Fruit fly (Drosophila melanogaster): ENCODE results near the gene CG31516.
A peak's percentile ranks its signal among the peaks of the same experiment; 100 is the strongest.

The CG31516 gene

DNA sequence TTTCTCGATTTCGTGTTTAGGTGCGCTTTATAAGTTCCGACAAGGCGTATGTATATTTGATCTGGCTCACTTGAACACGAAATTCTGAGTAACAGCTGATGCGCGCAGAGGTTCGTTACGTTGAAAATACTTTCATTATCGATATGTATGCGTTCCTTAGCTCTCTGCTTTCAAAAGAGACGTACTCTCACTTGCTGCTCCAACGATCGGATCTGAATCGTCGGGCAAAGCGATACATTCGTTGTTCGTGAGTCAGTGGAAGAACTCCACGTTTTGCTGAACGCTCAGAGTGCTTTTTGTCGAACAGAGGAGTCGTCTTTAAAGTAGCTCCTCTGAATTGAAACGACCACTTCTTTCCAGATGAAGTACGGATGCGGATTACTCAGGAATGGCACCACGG lies 22.9 kb downstream of the CG31516 start, which contains the start of gene beta-Man (continued):
- no peak for TF ChIP-seq Hsf (GFP tag; optimal IDR thresholded peaks at IDR 0.05)
- no peak for TF ChIP-seq CG10565 (GFP tag; optimal IDR thresholded peaks at IDR 0.05)
- TF ChIP-seq corto (GFP tag; optimal IDR thresholded peaks at IDR 0.05), result no peak
- TF ChIP-seq pum (GFP tag; optimal IDR thresholded peaks at IDR 0.05), result no peak
- TF ChIP-seq Chrac-16 (GFP tag; optimal IDR thresholded peaks at IDR 0.05), result no peak
- peak; percentile 98 for TF ChIP-seq her (GFP tag; optimal IDR thresholded peaks at IDR 0.05)
- TF ChIP-seq CG11456 (GFP tag; IDR thresholded peaks at IDR 0.05), result no peak
- no peak for TF ChIP-seq Taf1 (GFP tag; IDR thresholded peaks at IDR 0.05)
- TF ChIP-seq HHEX (GFP tag; optimal IDR thresholded peaks at IDR 0.05), result no peak
- TF ChIP-seq Dbx (GFP tag; IDR thresholded peaks at IDR 0.05), result no peak
- TF ChIP-seq NK7.1 (GFP tag; optimal IDR thresholded peaks at IDR 0.05), result no peak
- no peak for TF ChIP-seq CG4707 (GFP tag; optimal IDR thresholded peaks at IDR 0.05)
- TF ChIP-seq CTCF (GFP tag; optimal IDR thresholded peaks at IDR 0.05), result no peak
- TF ChIP-seq CG12236 (GFP tag; optimal IDR thresholded peaks at IDR 0.05), result no peak
- TF ChIP-seq dimm (GFP tag; IDR thresholded peaks at IDR 0.05), result no peak
- TF ChIP-seq slbo (GFP tag; IDR thresholded peaks at IDR 0.05), result no peak
- TF ChIP-seq fd102C (GFP tag; optimal IDR thresholded peaks at IDR 0.05), result no peak
- TF ChIP-seq CG6813 (GFP tag; optimal IDR thresholded peaks at IDR 0.05), result no peak
- TF ChIP-seq CG4360 (GFP tag; IDR thresholded peaks at IDR 0.05), result no peak
- TF ChIP-seq CG3847 (GFP tag; IDR thresholded peaks at IDR 0.05), result no peak
- TF ChIP-seq sima (GFP tag; optimal IDR thresholded peaks at IDR 0.05), result no peak
- no peak for TF ChIP-seq zf30C (GFP tag; optimal IDR thresholded peaks at IDR 0.05)
- no peak for TF ChIP-seq CG12071 (GFP tag; optimal IDR thresholded peaks at IDR 0.05)
- no peak for TF ChIP-seq CG4820 (GFP tag; optimal IDR thresholded peaks at IDR 0.05)
- TF ChIP-seq Dad (GFP tag; optimal IDR thresholded peaks at IDR 0.05), result no peak
- peak; percentile 57; the same call in 1 of the 2 replicates for TF ChIP-seq MBD-R2 (GFP tag; IDR thresholded peaks at IDR 0.05)
- no peak for TF ChIP-seq croc (GFP tag; conservative IDR thresholded peaks at IDR 0.05)
- no peak for TF ChIP-seq jumu (GFP tag; optimal IDR thresholded peaks at IDR 0.05)
- no peak for TF ChIP-seq H15 (GFP tag; IDR thresholded peaks at IDR 0.05)
- TF ChIP-seq CG7745 (tag; optimal IDR thresholded peaks at IDR 0.05), result no peak
- no peak for TF ChIP-seq lola (GFP tag; optimal IDR thresholded peaks at IDR 0.05)
- no peak for TF ChIP-seq CG12104 (GFP tag; optimal IDR thresholded peaks at IDR 0.05)
- TF ChIP-seq tgo (GFP tag; IDR thresholded peaks at IDR 0.05), result no peak
- TF ChIP-seq CG12769 (tag; optimal IDR thresholded peaks at IDR 0.05), result peak; percentile 35
- TF ChIP-seq toy (GFP tag; IDR thresholded peaks at IDR 0.05), result no peak
- peak; percentile 9 for TF ChIP-seq CG9797 (GFP tag; optimal IDR thresholded peaks at IDR 0.05)
- no peak for TF ChIP-seq CG1024 (GFP tag; IDR thresholded peaks at IDR 0.05)
- TF ChIP-seq Rx (GFP tag; IDR thresholded peaks at IDR 0.05), result no peak
- TF ChIP-seq CG18764 (GFP tag; optimal IDR thresholded peaks at IDR 0.05), result no peak
- TF ChIP-seq slou (GFP tag; optimal IDR thresholded peaks at IDR 0.05), result no peak
- no peak for TF ChIP-seq grau (tag; optimal IDR thresholded peaks at IDR 0.05)
- no peak for TF ChIP-seq Hr3 (GFP tag; optimal IDR thresholded peaks at IDR 0.05)
- no peak for TF ChIP-seq CG1647 (GFP tag; optimal IDR thresholded peaks at IDR 0.05)
- TF ChIP-seq CG10654 (GFP tag; optimal IDR thresholded peaks at IDR 0.05), result no peak
- no peak; the same call in 2 of the 3 replicates for TF ChIP-seq Doc3 (GFP tag; IDR thresholded peaks at IDR 0.05; ENCODE audit: partially characterized antibody)
- no peak for TF ChIP-seq CG13624 (GFP tag; optimal IDR thresholded peaks at IDR 0.05)
- no peak for TF ChIP-seq CoRest (tag; optimal IDR thresholded peaks at IDR 0.05)
- TF ChIP-seq CG14710 (tag; optimal IDR thresholded peaks at IDR 0.05), result no peak
- no peak for TF ChIP-seq CG2120 (GFP tag; optimal IDR thresholded peaks at IDR 0.05)
- TF ChIP-seq CG17385 (GFP tag; optimal IDR thresholded peaks at IDR 0.05), result no peak
- TF ChIP-seq fd3F (GFP tag; optimal IDR thresholded peaks at IDR 0.05), result no peak
- TF ChIP-seq Atf3 (GFP tag; optimal IDR thresholded peaks at IDR 0.05), result no peak
- no peak for TF ChIP-seq NfI (GFP tag; optimal IDR thresholded peaks at IDR 0.05)
